Fruit fly (Drosophila melanogaster) Kc167 (cell line): ENCODE results near the gene shep.

Experiments
- Myc ChIP-seq: fragments of >200 bp; optimal IDR thresholded peaks from 2 replicates; lab custom pipeline; 2017; ENCODE audit warnings: missing external identifiers
- h ChIP-seq: fragments of >200 bp; optimal IDR thresholded peaks from 3 replicates; lab custom pipeline; 2018; ENCODE audit warnings: missing external identifiers
- insv ChIP-seq: fragments of >200 bp; optimal IDR thresholded peaks from 3 replicates; lab custom pipeline; 2018; ENCODE audit warnings: missing external identifiers
- psq ChIP-seq: fragments of >200 bp; optimal IDR thresholded peaks from 2 replicates; lab custom pipeline; 2017; ENCODE audit warnings: missing external identifiers
- ttk ChIP-seq: sonication (Bioruptor generic); optimal IDR thresholded peaks from 2 replicates; lab custom pipeline; 2017; ENCODE audit warnings: missing external identifiers

DNA sequence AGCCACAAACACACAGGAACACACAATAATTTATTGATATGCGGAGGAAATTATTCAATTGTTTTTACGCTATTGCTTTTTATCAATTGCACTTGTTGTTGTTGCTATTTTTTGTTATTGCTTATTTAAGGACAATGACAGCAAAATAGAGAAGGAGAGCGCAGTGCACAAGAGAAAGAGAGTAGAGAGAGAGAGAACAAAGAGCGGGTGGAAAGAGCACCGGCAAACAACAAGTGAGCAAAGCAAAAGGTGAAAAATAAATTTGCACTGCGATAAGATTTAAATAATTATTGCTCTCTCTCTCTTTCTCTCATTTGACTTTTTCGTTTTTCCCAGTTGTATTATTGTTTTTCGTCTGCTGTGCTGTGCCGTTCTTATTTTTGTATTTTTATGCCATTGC, 709 bp downstream of the shep start:
- no peak for TF ChIP-seq h (lab: Kevin White, UChicago)
- no peak for TF ChIP-seq ttk (lab: Kevin White, UChicago)
- TF ChIP-seq insv (lab: Kevin White, UChicago) = no peak
- TF ChIP-seq Myc (lab: Kevin White, UChicago) = no peak
- no peak for TF ChIP-seq psq (lab: Kevin White, UChicago)
